Worm (Caenorhabditis elegans): Measurements from ENCODE around the gene C49F5.3.

C49F5.3 gene

ce11 chrX:12017908-12018479, 34.6 kb upstream of the C49F5.3 start, which contains the start of the genes nmat-1 and ucr-2.1 (continued):
- TF ChIP-seq T26A8.4 (GFP tag; IDR thresholded peaks at IDR 0.05) (no peak; the same call in 1 of the 2 replicates), ama-1 (optimal IDR thresholded peaks at IDR 0.05) (no peak), mes-2 (tag; optimal IDR thresholded peaks at IDR 0.05; ENCODE audit: poor library complexity, severe bottlenecking) (peak; percentile 94), ZK337.2 (GFP tag; IDR thresholded peaks at IDR 0.05) (no peak), ceh-28 (tag; optimal IDR thresholded peaks at IDR 0.05) (no peak), hlh-30 (tag; optimal IDR thresholded peaks at IDR 0.05; ENCODE audit: insufficient read depth) (peak; percentile 94), D1046.2 (GFP tag; IDR thresholded peaks at IDR 0.05) (no peak), hmg-1.1 (GFP tag; IDR thresholded peaks at IDR 0.05) (peak; percentile 81), nhr-28 (tag; optimal IDR thresholded peaks at IDR 0.05) (peak; percentile 99), php-3 (GFP tag; IDR thresholded peaks at IDR 0.05) (peak; percentile 62), gei-8 (GFP tag; optimal IDR thresholded peaks at IDR 0.05) (no peak), egl-27 (tag; optimal IDR thresholded peaks at IDR 0.05) (no peak), nhr-25 (tag; optimal IDR thresholded peaks at IDR 0.05; ENCODE audit: borderline replicate concordance, insufficient read depth) (no peak), ztf-11 (tag; optimal IDR thresholded peaks at IDR 0.05) (no peak), R02D3.7 (tag; optimal IDR thresholded peaks at IDR 0.05) (no peak), hif-1 (tag; optimal IDR thresholded peaks at IDR 0.05) (peak; percentile 37 to 94), lin-1 (GFP tag; IDR thresholded peaks at IDR 0.05) (no peak), lin-15B (tag; optimal IDR thresholded peaks at IDR 0.05) (no peak), pha-4 (GFP tag; IDR thresholded peaks at IDR 0.05) (0 out of 2 replicates have a peak, but pooled peaks have one; percentile 42), pha-4 (tag; optimal IDR thresholded peaks at IDR 0.05) (no peak), unc-62 (GFP tag; optimal IDR thresholded peaks at IDR 0.05 in 1 of 2) (peak in 1 of 2 experiments; percentile 31), unc-62 (tag; optimal IDR thresholded peaks at IDR 0.05) (no peak), mdl-1 (tag; optimal IDR thresholded peaks at IDR 0.05) (peak in 1 of 2 experiments; percentile 73), lin-38 (GFP tag; IDR thresholded peaks at IDR 0.05) (peak; percentile 98), hlh-11 (tag; optimal IDR thresholded peaks at IDR 0.05) (peak; percentile 88), Y48G9A.11 (GFP tag; IDR thresholded peaks at IDR 0.05) (no peak), daf-12 (tag; optimal IDR thresholded peaks at IDR 0.05) (no peak), F37D6.2 (tag; optimal IDR thresholded peaks at IDR 0.05) (peak; percentile 37), F49E8.2 (tag; optimal IDR thresholded peaks at IDR 0.05; ENCODE audit: borderline replicate concordance) (no peak), spr-1 (tag; optimal IDR thresholded peaks at IDR 0.05) (peak; percentile 62), nhr-76 (tag; optimal IDR thresholded peaks at IDR 0.05) (no peak), arid-1 (GFP tag; conservative IDR thresholded peaks at IDR 0.05) (0 out of 2 replicates have a peak, but pooled peaks have one; percentile 22), nhr-10 (tag; optimal IDR thresholded peaks at IDR 0.05) (no peak), mxl-3 (GFP tag; optimal IDR thresholded peaks at IDR 0.05) (peak; percentile 89), nhr-77 (tag; optimal IDR thresholded peaks at IDR 0.05) (peak; percentile 87), duxl-1 (tag; optimal IDR thresholded peaks at IDR 0.05; ENCODE audit: poor library complexity) (peak; percentile 77), madf-5 (GFP tag; IDR thresholded peaks at IDR 0.05) (no peak), lin-29 (GFP tag; IDR thresholded peaks at IDR 0.05) (no peak), lin-13 (GFP tag; optimal IDR thresholded peaks at IDR 0.05) (peak; percentile 65), F10B5.3 (tag; optimal IDR thresholded peaks at IDR 0.05) (no peak), ceh-20 (GFP tag; IDR thresholded peaks at IDR 0.05) (no peak), dmd-9 (GFP tag; IDR thresholded peaks at IDR 0.05) (no peak), tag-97 (GFP tag; IDR thresholded peaks at IDR 0.05) (no peak), mep-1 (tag; optimal IDR thresholded peaks at IDR 0.05) (peak; percentile 92), vab-7 (GFP tag; IDR thresholded peaks at IDR 0.05) (no peak), saeg-2 (GFP tag; IDR thresholded peaks at IDR 0.05) (no peak), F26F4.8 (GFP tag; conservative IDR thresholded peaks at IDR 0.05) (no peak), set-16 (GFP tag; IDR thresholded peaks at IDR 0.05) (0 out of 2 replicates have a peak, but pooled peaks have one; percentile 17), lin-39 (tag; optimal IDR thresholded peaks at IDR 0.05) (no peak), nhr-102 (tag; optimal IDR thresholded peaks at IDR 0.05) (peak; percentile 80)
